Fruit fly (Drosophila melanogaster): ENCODE results near the gene upd1.

The upd1 gene

DNA sequence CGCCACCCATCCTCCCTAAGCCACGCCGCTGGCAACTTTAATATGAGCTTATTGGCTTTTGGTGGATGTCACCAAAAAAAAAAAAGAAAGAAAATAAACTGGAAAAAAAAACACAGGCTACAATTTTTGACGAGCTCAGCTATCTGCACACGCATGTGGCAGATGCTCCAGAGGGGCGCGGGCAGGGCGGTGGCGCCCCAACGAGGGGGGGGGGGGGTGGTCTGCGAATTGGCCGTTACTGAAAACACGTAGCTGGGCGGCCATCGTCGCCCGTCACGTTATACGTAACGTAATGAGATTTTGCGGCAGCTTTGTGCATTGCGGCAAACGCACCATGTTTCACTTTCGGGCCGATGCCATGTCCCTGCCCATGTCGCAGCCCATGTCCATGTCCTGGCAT lies 41.5 kb upstream of the upd1 start:
- TF ChIP-seq Lpt (GFP tag; optimal IDR thresholded peaks at IDR 0.05) (no peak), salr (GFP tag; optimal IDR thresholded peaks at IDR 0.05) (no peak), Blimp-1 (GFP tag; optimal IDR thresholded peaks at IDR 0.05) (no peak), CG10631 (GFP tag; optimal IDR thresholded peaks at IDR 0.05) (no peak), fd59A (GFP tag; optimal IDR thresholded peaks at IDR 0.05) (no peak), CG9139 (GFP tag; optimal IDR thresholded peaks at IDR 0.05) (no peak), CG4318 (GFP tag; optimal IDR thresholded peaks at IDR 0.05) (no peak), Sox15 (GFP tag; optimal IDR thresholded peaks at IDR 0.05) (no peak), Ets21C (GFP tag; optimal IDR thresholded peaks at IDR 0.05) (no peak), Ets96B (tag; optimal IDR thresholded peaks at IDR 0.05) (no peak), dac (GFP tag; optimal IDR thresholded peaks at IDR 0.05) (no peak), Gug (GFP tag; IDR thresholded peaks at IDR 0.05) (no peak), acj6 (GFP tag; optimal IDR thresholded peaks at IDR 0.05) (no peak), Sox14 (GFP tag; optimal IDR thresholded peaks at IDR 0.05) (no peak), fd85E (GFP tag; optimal IDR thresholded peaks at IDR 0.05) (no peak), vri (GFP tag; optimal IDR thresholded peaks at IDR 0.05) (no peak), Sox102F (GFP tag; optimal IDR thresholded peaks at IDR 0.05) (no peak), CG32006 (GFP tag; optimal IDR thresholded peaks at IDR 0.05) (no peak)

DNA sequence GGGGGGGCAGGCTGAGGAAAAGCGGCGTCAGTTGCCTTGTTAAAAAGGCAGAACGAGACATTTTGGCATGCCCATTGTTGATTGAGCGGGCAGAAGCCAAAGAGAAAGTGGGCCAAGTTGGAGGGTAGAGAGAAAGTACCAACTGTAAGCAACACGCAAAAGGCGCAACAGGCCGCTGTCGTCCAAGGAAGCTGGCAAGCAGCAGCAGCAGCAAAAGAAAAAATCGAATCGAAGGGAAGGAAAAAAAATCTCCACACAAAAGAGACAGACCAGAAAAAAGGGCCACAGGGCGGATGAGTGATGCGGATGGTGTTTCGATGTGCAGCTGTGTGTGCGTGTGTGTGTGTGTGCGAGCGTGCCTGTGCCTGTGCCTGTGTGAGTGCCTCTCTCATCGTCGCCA lies 38.5 kb upstream of the upd1 start:
- TF ChIP-seq CG6792 (GFP tag; optimal IDR thresholded peaks at IDR 0.05) (no peak), Gug (GFP tag; IDR thresholded peaks at IDR 0.05) (no peak), Ets21C (GFP tag; optimal IDR thresholded peaks at IDR 0.05) (no peak), Sox102F (GFP tag; optimal IDR thresholded peaks at IDR 0.05) (no peak)

- TF ChIP-seq CG10669 (GFP tag; optimal IDR thresholded peaks at IDR 0.05) (peak; percentile 4), svp (GFP tag) (peak; percentile 72), CG32006 (GFP tag; optimal IDR thresholded peaks at IDR 0.05) (peak; percentile 18), CG8632 (GFP tag; optimal IDR thresholded peaks at IDR 0.05) (no peak), dsx (GFP tag; optimal IDR thresholded peaks at IDR 0.05; ENCODE audit: poor library complexity, severe bottlenecking) (peak; percentile 4), Eip78C (GFP tag) (peak; percentile 63), salr (GFP tag; optimal IDR thresholded peaks at IDR 0.05) (no peak)
Observed at dm6 chrX:18341014-18341413, 31.9 kb upstream of the upd1 start.

dm6 chrX:18321358-18321757 lies 12.3 kb upstream of the upd1 start:
- TF ChIP-seq fkh (GFP tag; optimal IDR thresholded peaks at IDR 0.05) (no peak), CG10631 (GFP tag; optimal IDR thresholded peaks at IDR 0.05) (peak; percentile 17)

dm6 chrX:18320825-18321224 lies 11.7 kb upstream of the upd1 start, which contains the start of gene CG6023:
CG6023 (minus strand) TSS chrX:18321193.
- peak; percentile 61 for TF ChIP-seq fkh (GFP tag; optimal IDR thresholded peaks at IDR 0.05)
- TF ChIP-seq Eip75B (GFP tag; optimal IDR thresholded peaks at IDR 0.05) = no peak

DNA sequence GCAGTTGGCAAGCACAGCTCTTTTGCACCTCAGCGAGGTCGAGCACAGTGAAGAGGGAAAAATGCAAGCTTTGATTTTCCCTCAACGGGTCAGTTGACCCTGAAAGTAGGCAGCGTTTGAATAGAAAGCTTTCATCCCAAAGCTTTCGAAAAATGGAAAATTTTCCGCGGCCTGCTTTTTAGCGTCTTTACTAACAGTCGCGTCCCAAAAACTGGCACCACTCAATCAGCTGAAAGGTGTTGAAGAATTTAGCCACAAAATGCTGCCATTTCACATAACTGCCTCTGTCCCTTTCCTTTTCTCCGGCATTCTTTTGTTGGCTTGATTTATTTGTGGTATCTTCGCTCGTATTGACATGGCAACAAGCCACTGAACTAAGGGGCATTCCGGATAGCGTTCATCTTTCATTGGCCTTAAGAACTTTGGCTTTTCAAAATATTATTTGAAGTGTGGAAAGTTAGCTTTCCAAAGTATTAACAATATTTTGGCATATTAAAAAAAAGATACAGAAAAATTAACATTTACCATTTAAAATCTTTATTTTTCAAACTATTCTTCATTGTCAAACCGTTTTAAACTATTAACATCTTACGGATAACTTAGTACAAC lies 10.9 kb upstream of the upd1 start:
- peak; percentile 38 for TF ChIP-seq Smox (GFP tag; optimal IDR thresholded peaks at IDR 0.05)
- TF ChIP-seq Sox102F (GFP tag; optimal IDR thresholded peaks at IDR 0.05) = peak; percentile 42
- TF ChIP-seq cyc (GFP tag; optimal IDR thresholded peaks at IDR 0.05) = no peak
- 0 out of 3 replicates have a peak, but pooled peaks have one; percentile 23 for TF ChIP-seq eg (GFP tag; IDR thresholded peaks at IDR 0.05)
- no peak for TF ChIP-seq ss (GFP tag; optimal IDR thresholded peaks at IDR 0.05)
- no peak for TF ChIP-seq CG3919 (GFP tag; optimal IDR thresholded peaks at IDR 0.05)
- TF ChIP-seq CG31627 (GFP tag; optimal IDR thresholded peaks at IDR 0.05) = peak; percentile 52
- TF ChIP-seq CG32006 (GFP tag; optimal IDR thresholded peaks at IDR 0.05) = peak; percentile 56
- peak; percentile 2 for TF ChIP-seq fkh (GFP tag; optimal IDR thresholded peaks at IDR 0.05)
- TF ChIP-seq Met (GFP tag; optimal IDR thresholded peaks at IDR 0.05) = peak; percentile 33
- peak; percentile 36 for TF ChIP-seq OdsH (GFP tag; optimal IDR thresholded peaks at IDR 0.05)
- TF ChIP-seq Sox14 (GFP tag; optimal IDR thresholded peaks at IDR 0.05) = peak; percentile 54
- TF ChIP-seq Blimp-1 (GFP tag; optimal IDR thresholded peaks at IDR 0.05) = no peak
- peak in 1 of 2 experiments; percentile 42 for TF ChIP-seq salr (GFP tag; optimal IDR thresholded peaks at IDR 0.05)
- TF ChIP-seq CG15336 (GFP tag; IDR thresholded peaks at IDR 0.05) = no peak
- TF ChIP-seq acj6 (GFP tag; optimal IDR thresholded peaks at IDR 0.05) = peak; percentile 21
- TF ChIP-seq dsx (GFP tag; optimal IDR thresholded peaks at IDR 0.05; ENCODE audit: poor library complexity, severe bottlenecking) = no peak
- TF ChIP-seq Hr39 (GFP tag; optimal IDR thresholded peaks at IDR 0.05) = peak; percentile 69
- TF ChIP-seq pdm3 (GFP tag; optimal IDR thresholded peaks at IDR 0.05) = peak; percentile 35
- TF ChIP-seq Eip78C (GFP tag) = peak; percentile 47
- TF ChIP-seq Ets21C (GFP tag; optimal IDR thresholded peaks at IDR 0.05) = no peak
- TF ChIP-seq Sox15 (GFP tag; optimal IDR thresholded peaks at IDR 0.05) = no peak
- TF ChIP-seq esn (GFP tag; optimal IDR thresholded peaks at IDR 0.05) = peak; percentile 56
- no peak for TF ChIP-seq Ets96B (tag; optimal IDR thresholded peaks at IDR 0.05)
- TF ChIP-seq svp (GFP tag) = no peak
- TF ChIP-seq fd85E (GFP tag; optimal IDR thresholded peaks at IDR 0.05) = no peak
- peak; percentile 32 for TF ChIP-seq lz (GFP tag; optimal IDR thresholded peaks at IDR 0.05)
